Worm (Caenorhabditis elegans): ENCODE measurements around the gene ZK742.3.

ce11 chrV:7822655-7823054, 12.9 kb upstream of the ZK742.3 start:
- TF ChIP-seq pha-4 (tag; optimal IDR thresholded peaks at IDR 0.05) (no peak), nhr-43 (tag; optimal IDR thresholded peaks at IDR 0.05; ENCODE audit: poor library complexity, severe bottlenecking) (no peak), snpc-4 (tag; optimal IDR thresholded peaks at IDR 0.05) (no peak), ceh-82 (tag; optimal IDR thresholded peaks at IDR 0.05) (no peak), jun-1 (tag; optimal IDR thresholded peaks at IDR 0.05) (no peak)

All from whole organism, L3 larva.